Fruit fly (Drosophila melanogaster) whole organism, embryonic: Measurements from ENCODE around the gene Prtl99C.

Experiments used
- Antp ChIP-seq: fragments of 200-800 bp; sonication (Bioruptor generic); optimal IDR thresholded peaks from 3 replicates; lab custom pipeline; 2016; ENCODE audit warnings: missing biosample characterization, missing genetic modification characterization
- Asciz ChIP-seq: fragments of 200-800 bp; sonication (Bioruptor generic); optimal IDR thresholded peaks from 2 replicates; lab custom pipeline; 2017; ENCODE audit warnings: missing biosample characterization, mild to moderate bottlenecking, missing genetic modification characterization, missing genetic modification reagents
- CG10462 ChIP-seq: fragments of 200-800 bp; sonication (Bioruptor generic); optimal IDR thresholded peaks from 2 replicates; lab custom pipeline; 2016; ENCODE audit warnings: missing biosample characterization, missing genetic modification characterization
- CG12299 ChIP-seq: fragments of 200-800 bp; sonication (Bioruptor generic); optimal IDR thresholded peaks from 2 replicates; lab custom pipeline; 2018; ENCODE audit warnings: missing biosample characterization, mild to moderate bottlenecking, missing genetic modification characterization
- CG1233 ChIP-seq: fragments of 200-800 bp; sonication (Bioruptor generic); optimal IDR thresholded peaks from 4 replicates; lab custom pipeline; 2018; ENCODE audit warnings: missing biosample characterization, mild to moderate bottlenecking, missing genetic modification characterization
- CG13424 ChIP-seq: fragments of 200-800 bp; sonication (Bioruptor generic); optimal IDR thresholded peaks from 2 replicates; lab custom pipeline; 2019; ENCODE audit warnings: missing biosample characterization, mild to moderate bottlenecking, missing genetic modification characterization, moderate library complexity
- CG16813 ChIP-seq: fragments of 200-800 bp; sonication (Bioruptor generic); IDR thresholded peaks from 3 replicates; pipeline ENCODE4 v1.3.6; 2022; ENCODE audit warnings: missing biosample characterization, missing genetic modification characterization; ENCODE audit not compliant: partially characterized antibody
- CG17802 ChIP-seq: fragments of 200-800 bp; sonication (Bioruptor generic); optimal IDR thresholded peaks from 2 replicates; lab custom pipeline; 2018; ENCODE audit warnings: missing biosample characterization, mild to moderate bottlenecking, missing genetic modification characterization, moderate library complexity
- CG18764 ChIP-seq: fragments of 200-800 bp; sonication (Bioruptor generic); optimal IDR thresholded peaks from 3 replicates; lab custom pipeline; 2016; ENCODE audit warnings: missing biosample characterization, missing genetic modification characterization
- CG30431 ChIP-seq: fragments of 200-800 bp; sonication (Bioruptor generic); optimal IDR thresholded peaks from 2 replicates; lab custom pipeline; 2017; ENCODE audit warnings: missing biosample characterization, missing genetic modification characterization
- CG42726 ChIP-seq: fragments of 200-800 bp; sonication (Bioruptor generic); IDR thresholded peaks from 2 replicates; pipeline ENCODE4 v1.3.6; 2022; ENCODE audit warnings: missing biosample characterization, missing genetic modification characterization; ENCODE audit not compliant: partially characterized antibody
- CG5180 ChIP-seq: fragments of 200-800 bp; sonication (Bioruptor generic); optimal IDR thresholded peaks from 3 replicates; lab custom pipeline; 2017; ENCODE audit warnings: missing biosample characterization, missing genetic modification characterization, mild to moderate bottlenecking, moderate library complexity, missing genetic modification reagents
- CG6175 ChIP-seq: fragments of 200-800 bp; sonication (Bioruptor generic); IDR thresholded peaks from 3 replicates; pipeline ENCODE4 v1.3.6; 2022; ENCODE audit warnings: missing biosample characterization, missing genetic modification characterization
- CG6254 ChIP-seq: fragments of 200-800 bp; sonication (Bioruptor generic); optimal IDR thresholded peaks from 3 replicates; lab custom pipeline; 2017; ENCODE audit warnings: mild to moderate bottlenecking, missing biosample characterization, missing genetic modification reagents, missing genetic modification characterization
- CG6272 ChIP-seq: fragments of 200-800 bp; sonication (Bioruptor generic); IDR thresholded peaks from 2 replicates; pipeline ENCODE4 v1.3.6; 2022; ENCODE audit warnings: missing biosample characterization, missing genetic modification characterization
- CG7372 ChIP-seq: fragments of 200-800 bp; sonication (Bioruptor generic); IDR thresholded peaks from 2 replicates; pipeline ENCODE4 v1.3.6; 2022; ENCODE audit warnings: missing biosample characterization, missing genetic modification characterization
- CG7839 ChIP-seq: fragments of 200-800 bp; sonication (Bioruptor generic); optimal IDR thresholded peaks from 3 replicates; lab custom pipeline; 2018; ENCODE audit warnings: missing biosample characterization, mild to moderate bottlenecking, missing genetic modification characterization, moderate library complexity
- CG9609 ChIP-seq: fragments of 200-800 bp; sonication (Bioruptor generic); optimal IDR thresholded peaks from 3 replicates; lab custom pipeline; 2016; ENCODE audit warnings: missing biosample characterization, missing genetic modification characterization
- Camta ChIP-seq: fragments of 200-800 bp; sonication (Bioruptor generic); optimal IDR thresholded peaks from 2 replicates; lab custom pipeline; 2016; ENCODE audit warnings: missing biosample characterization, missing genetic modification characterization
- Fer1 ChIP-seq: fragments of 200-800 bp; sonication (Bioruptor generic); optimal IDR thresholded peaks from 2 replicates; lab custom pipeline; 2017; ENCODE audit warnings: missing biosample characterization, mild to moderate bottlenecking, missing genetic modification characterization
- Gsc ChIP-seq: fragments of 200-800 bp; sonication (Bioruptor generic); IDR thresholded peaks from 2 replicates; pipeline ENCODE4 v1.3.6; 2022; ENCODE audit warnings: missing biosample characterization, missing genetic modification characterization
- HLHmδ ChIP-seq: fragments of 200-800 bp; sonication (Bioruptor generic); optimal IDR thresholded peaks from 2 replicates; lab custom pipeline; 2018; ENCODE audit warnings: missing biosample characterization, mild to moderate bottlenecking, missing genetic modification characterization, moderate library complexity
- Myb ChIP-seq: fragments of 200-800 bp; sonication (Bioruptor generic); optimal IDR thresholded peaks from 2 replicates; lab custom pipeline; 2016; ENCODE audit warnings: missing biosample characterization, missing genetic modification characterization
- NC2α ChIP-seq: fragments of 200-800 bp; sonication (Bioruptor generic); optimal IDR thresholded peaks from 2 replicates; lab custom pipeline; 2016; ENCODE audit warnings: missing biosample characterization, missing genetic modification characterization
- Nf-YC ChIP-seq: fragments of 200-800 bp; optimal IDR thresholded peaks from 3 replicates; lab custom pipeline; 2019; ENCODE audit warnings: missing biosample characterization, mild to moderate bottlenecking, missing genetic modification characterization, moderate library complexity
- Oaz ChIP-seq: fragments of 200-800 bp; sonication (Bioruptor generic); IDR thresholded peaks from 2 replicates; pipeline ENCODE4 v1.3.6; 2022; ENCODE audit warnings: missing biosample characterization, missing genetic modification characterization
- Pdp1 ChIP-seq, 2 experiments: fragments of 200-800 bp; sonication (Bioruptor generic); optimal IDR thresholded peaks; 3 replicates each; lab custom pipeline; 2016; ENCODE audit warnings: missing biosample characterization in 2 of 2, missing genetic modification characterization in 2 of 2, mild to moderate bottlenecking in 1 of 2, moderate library complexity in 1 of 2
- Side ChIP-seq: fragments of 200-800 bp; sonication (Bioruptor generic); optimal IDR thresholded peaks from 2 replicates; lab custom pipeline; 2016; ENCODE audit warnings: missing biosample characterization, missing genetic modification characterization
- Sry-δ ChIP-seq: fragments of 200-800 bp; sonication (Bioruptor generic); optimal IDR thresholded peaks from 2 replicates; lab custom pipeline; 2016; ENCODE audit warnings: missing biosample characterization, missing genetic modification characterization
- Trl ChIP-seq, 3 experiments: fragments of >200 bp in 2 of 3; fragments of 200-800 bp in 1 of 3; sonication (Bioruptor generic) in 1 of 3; optimal IDR thresholded peaks; 2 replicates in 1 of 3; 3 replicates in 2 of 3; lab custom pipeline; 2016 to 2017; ENCODE audit warnings: missing biosample characterization in 1 of 3, missing genetic modification characterization in 1 of 3
- cad ChIP-seq: fragments of >200 bp; optimal IDR thresholded peaks from 2 replicates; lab custom pipeline; 2017; ENCODE audit warnings: missing biosample characterization, missing genetic modification characterization
- chif ChIP-seq, 2 experiments: fragments of 200-800 bp; sonication (Bioruptor generic); optimal IDR thresholded peaks; 3 replicates each; lab custom pipeline; 2016; ENCODE audit warnings: missing biosample characterization in 2 of 2, missing genetic modification characterization in 2 of 2
- croc ChIP-seq: fragments of 200-800 bp; sonication (Bioruptor generic); conservative IDR thresholded peaks from 3 replicates; pipeline ENCODE4 v1.3.6; 2022; ENCODE audit warnings: missing biosample characterization, missing genetic modification characterization
- crp ChIP-seq, 2 experiments: fragments of 200-800 bp; sonication (Bioruptor generic); optimal IDR thresholded peaks; 2 replicates in 1 of 2; 3 replicates in 1 of 2; lab custom pipeline; 2017; ENCODE audit warnings: missing biosample characterization in 2 of 2, missing genetic modification characterization in 2 of 2, mild to moderate bottlenecking in 1 of 2, moderate library complexity in 1 of 2
- da ChIP-seq: fragments of 200-800 bp; sonication (Bioruptor generic); optimal IDR thresholded peaks from 2 replicates; lab custom pipeline; 2016; ENCODE audit warnings: missing biosample characterization, missing genetic modification characterization
- danr ChIP-seq: fragments of 200-800 bp; sonication (Bioruptor generic); IDR thresholded peaks from 2 replicates; pipeline ENCODE4 v1.3.6; 2022; ENCODE audit warnings: missing biosample characterization, missing genetic modification characterization
- fd96Cb ChIP-seq: fragments of 200-800 bp; sonication (Bioruptor generic); optimal IDR thresholded peaks from 2 replicates; lab custom pipeline; 2018; ENCODE audit warnings: missing biosample characterization, mild to moderate bottlenecking, missing genetic modification characterization, moderate library complexity
- knrl ChIP-seq: fragments of 200-800 bp; sonication (Bioruptor generic); IDR thresholded peaks from 3 replicates; pipeline ENCODE4 v1.3.6; 2022; ENCODE audit warnings: missing biosample characterization, missing genetic modification characterization; ENCODE audit not compliant: partially characterized antibody
- lab ChIP-seq: fragments of 200-800 bp; sonication (Bioruptor generic); optimal IDR thresholded peaks from 3 replicates; lab custom pipeline; 2017; ENCODE audit warnings: missing biosample characterization, missing genetic modification characterization, mild to moderate bottlenecking, moderate library complexity, missing genetic modification reagents
- mam ChIP-seq: fragments of 200-800 bp; sonication (Bioruptor generic); optimal IDR thresholded peaks from 3 replicates; lab custom pipeline; 2016; ENCODE audit warnings: missing biosample characterization, missing genetic modification characterization
- peb ChIP-seq: fragments of 200-800 bp; sonication (Bioruptor generic); IDR thresholded peaks from 2 replicates; pipeline ENCODE4 v1.3.6; 2022; ENCODE audit warnings: missing biosample characterization, missing genetic modification characterization
- pros ChIP-seq: fragments of 200-800 bp; sonication (Bioruptor generic); optimal IDR thresholded peaks from 3 replicates; lab custom pipeline; 2019; ENCODE audit warnings: missing biosample characterization, mild to moderate bottlenecking, missing genetic modification characterization, moderate library complexity
- run ChIP-seq: fragments of 200-800 bp; sonication (Bioruptor generic); optimal IDR thresholded peaks from 3 replicates; lab custom pipeline; 2018; ENCODE audit warnings: missing biosample characterization, mild to moderate bottlenecking, missing genetic modification characterization
- seq ChIP-seq: fragments of 200-800 bp; sonication (Bioruptor generic); IDR thresholded peaks from 2 replicates; pipeline ENCODE4 v1.3.6; 2022; ENCODE audit warnings: missing biosample characterization, missing genetic modification characterization
- ttk ChIP-seq: fragments of 200-800 bp; sonication (Bioruptor generic); IDR thresholded peaks from 2 replicates; pipeline ENCODE4 v2.1.2; 2022; ENCODE audit warnings: missing biosample characterization, missing genetic modification characterization
- vnd ChIP-seq: fragments of 200-800 bp; sonication (Bioruptor generic); IDR thresholded peaks from 3 replicates; pipeline ENCODE4 v1.3.6; 2022; ENCODE audit warnings: missing biosample characterization, missing genetic modification characterization; ENCODE audit not compliant: partially characterized antibody
- zen ChIP-seq: fragments of 200-800 bp; sonication (Bioruptor generic); optimal IDR thresholded peaks from 3 replicates; lab custom pipeline; 2018; ENCODE audit warnings: missing biosample characterization, mild to moderate bottlenecking, missing genetic modification characterization, moderate library complexity
- zf30C ChIP-seq: fragments of 200-800 bp; sonication (Bioruptor generic); optimal IDR thresholded peaks from 3 replicates; lab custom pipeline; 2018; ENCODE audit warnings: missing biosample characterization, mild to moderate bottlenecking, missing genetic modification characterization
- zfh2 ChIP-seq: fragments of 200-800 bp; sonication (Bioruptor generic); optimal IDR thresholded peaks from 2 replicates; lab custom pipeline; 2016; ENCODE audit warnings: missing biosample characterization, missing genetic modification characterization

The Prtl99C gene

DNA sequence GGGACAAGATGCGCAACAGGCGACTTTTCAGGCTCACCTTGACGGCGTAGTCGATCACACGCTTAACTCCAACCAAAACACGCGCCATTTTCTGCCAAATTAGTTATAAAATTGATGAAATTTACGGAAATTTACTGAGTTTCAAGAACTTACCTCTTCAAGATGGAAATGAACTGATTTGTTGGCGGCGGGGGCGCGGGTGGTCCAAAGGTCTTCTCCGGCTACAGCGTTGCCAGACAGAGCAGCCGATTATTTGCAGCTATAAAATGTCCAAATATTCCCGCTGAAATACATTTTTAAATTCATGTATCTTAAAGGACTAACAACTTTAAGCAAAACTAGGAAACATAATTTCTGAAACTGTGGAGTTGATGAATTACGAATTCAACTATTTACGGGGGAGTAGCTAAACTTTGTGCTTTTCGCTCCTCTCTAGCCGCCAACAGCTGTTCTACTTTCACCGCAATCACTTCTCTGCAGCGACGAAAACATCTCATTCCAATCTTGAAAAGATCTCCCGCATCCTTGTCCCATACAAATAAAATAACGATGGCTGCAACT is 32.9 kb upstream of the Prtl99C start, which contains the start of the genes Etfb and CG7789 (continued):
- TF ChIP-seq CG7372 (peak; percentile 81), CG17802 (tag; lab: Kevin White, UChicago) (no peak), Sry-δ (peak; percentile 89), Asciz (GFP tag; lab: Kevin White, UChicago) (no peak), CG30431 (peak; percentile 39), seq (peak; percentile 50), chif (GFP tag; optimal IDR thresholded peaks at IDR 0.05; lab: Kevin White, UChicago) (peak; percentile 55 to 65), crp (GFP tag; optimal IDR thresholded peaks at IDR 0.05; lab: Kevin White, UChicago) (peak; percentile 37 to 94), Fer1 (peak; percentile 59), fd96Cb (no peak), CG13424 (tag; lab: Kevin White, UChicago) (peak; percentile 84), CG16813 (GFP tag; lab: Robert Waterston, UW) (peak; percentile 82), Trl (optimal IDR thresholded peaks at IDR 0.05; lab: Kevin White, UChicago) (no peak), Trl (GFP tag; optimal IDR thresholded peaks at IDR 0.05; lab: Kevin White, UChicago) (peak; percentile 67), CG18764 (GFP tag; lab: Kevin White, UChicago) (peak; percentile 11), CG7839 (no peak), zf30C (no peak), pros (GFP tag; lab: Kevin White, UChicago) (no peak), danr (GFP tag; lab: Robert Waterston, UW) (0 out of 2 replicates have a peak, but pooled peaks have one; percentile 34), knrl (GFP tag; lab: Robert Waterston, UW) (peak; percentile 85), peb (GFP tag; lab: Robert Waterston, UW) (peak; percentile 49; the same call in 1 of the 2 replicates), cad (no peak), Pdp1 (GFP tag; optimal IDR thresholded peaks at IDR 0.05; lab: Kevin White, UChicago) (peak; percentile 78 to 87), Nf-YC (tag; lab: Kevin White, UChicago) (peak; percentile 74), Myb (GFP tag; lab: Kevin White, UChicago) (peak; percentile 78), Gsc (GFP tag; lab: Robert Waterston, UW) (no peak), HLHmδ (GFP tag; lab: Kevin White, UChicago) (no peak), zfh2 (GFP tag; lab: Kevin White, UChicago) (peak; percentile 87), zen (no peak), CG6254 (GFP tag; lab: Kevin White, UChicago) (no peak), CG42726 (GFP tag; lab: Robert Waterston, UW) (peak; percentile 60; the same call in 1 of the 2 replicates), croc (GFP tag; lab: Robert Waterston, UW) (peak; percentile 65), CG12299 (tag; lab: Kevin White, UChicago) (peak; percentile 68), da (GFP tag; lab: Kevin White, UChicago) (peak; percentile 63), Side (GFP tag; lab: Kevin White, UChicago) (peak; percentile 52), lab (GFP tag; lab: Kevin White, UChicago) (no peak), CG10462 (GFP tag; lab: Kevin White, UChicago) (peak; percentile 45), CG5180 (no peak), CG1233 (GFP tag; lab: Kevin White, UChicago) (peak; percentile 47), ttk (GFP tag; lab: Robert Waterston, UW) (peak; percentile 74), CG9609 (GFP tag; lab: Kevin White, UChicago) (peak; percentile 83), Oaz (peak; percentile 62), run (tag; lab: Kevin White, UChicago) (no peak), NC2α (GFP tag; lab: Kevin White, UChicago) (no peak), CG6175 (peak; percentile 51; the same call in 1 of the 3 replicates), mam (GFP tag; lab: Kevin White, UChicago) (peak; percentile 83), Antp (GFP tag; lab: Kevin White, UChicago) (peak; percentile 82), vnd (GFP tag; lab: Robert Waterston, UW) (peak; percentile 76), CG6272 (GFP tag; lab: Robert Waterston, UW) (peak; percentile 78), Camta (GFP tag; lab: Kevin White, UChicago) (peak; percentile 62)
